Fruit fly (Drosophila melanogaster): ENCODE measurements around the gene CG42709.
A peak's percentile ranks its signal among the peaks of the same experiment; 100 is the strongest.

CG42709 gene

DNA sequence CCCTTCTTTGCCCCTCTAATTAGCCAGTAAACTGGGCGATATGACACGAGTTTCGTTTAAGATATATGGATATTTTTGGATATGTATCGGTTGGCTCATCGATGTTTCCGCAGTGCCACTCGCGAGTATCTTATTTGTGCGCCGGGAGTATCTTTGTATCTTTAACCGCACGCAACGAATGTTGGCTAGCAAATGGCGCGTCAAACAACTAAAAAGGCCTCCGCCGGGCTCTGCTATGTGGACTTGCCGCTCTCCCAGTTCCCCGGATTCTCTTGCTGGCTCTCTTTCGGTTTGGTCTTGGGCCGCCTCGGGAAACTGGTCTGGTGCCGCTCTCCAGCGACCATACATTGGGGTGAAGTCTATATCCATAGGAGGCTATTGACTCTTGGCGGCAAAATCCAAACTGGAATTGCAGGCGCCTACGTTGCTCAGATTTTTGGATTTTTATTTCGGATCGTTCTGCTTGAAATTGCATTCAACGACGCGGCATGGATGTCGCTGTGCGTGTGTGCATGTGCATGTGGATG, 42.4 kb downstream of the CG42709 start (continued):
- TF ChIP-seq Ada2b (GFP tag; IDR thresholded peaks at IDR 0.05) (no peak), Bteb2 (GFP tag; optimal IDR thresholded peaks at IDR 0.05) (no peak), CrebB (tag; optimal IDR thresholded peaks at IDR 0.05) (no peak), CG12659 (GFP tag; optimal IDR thresholded peaks at IDR 0.05) (no peak), ttk (GFP tag; IDR thresholded peaks at IDR 0.05) (no peak), Atf3 (GFP tag; optimal IDR thresholded peaks at IDR 0.05) (no peak), ftz-f1 (GFP tag; optimal IDR thresholded peaks at IDR 0.05) (no peak), CG17328 (GFP tag; IDR thresholded peaks at IDR 0.05) (no peak), maf-S (GFP tag; optimal IDR thresholded peaks at IDR 0.05) (no peak), CHES-1-like (GFP tag; optimal IDR thresholded peaks at IDR 0.05) (no peak), Blimp-1 (GFP tag; optimal IDR thresholded peaks at IDR 0.05) (no peak), slp2 (GFP tag; optimal IDR thresholded peaks at IDR 0.05) (no peak), Dip3 (GFP tag; optimal IDR thresholded peaks at IDR 0.05) (no peak), Antp (GFP tag; optimal IDR thresholded peaks at IDR 0.05) (no peak), Dbx (GFP tag; IDR thresholded peaks at IDR 0.05) (no peak), Atf6 (GFP tag; IDR thresholded peaks at IDR 0.05) (peak; percentile 16; the same call in 1 of the 2 replicates), CG1832 (GFP tag; optimal IDR thresholded peaks at IDR 0.05) (no peak), Myb (GFP tag; optimal IDR thresholded peaks at IDR 0.05) (no peak), CG6654 (GFP tag; optimal IDR thresholded peaks at IDR 0.05) (no peak), yki (optimal IDR thresholded peaks at IDR 0.05) (peak; percentile 59), CG6689 (GFP tag; IDR thresholded peaks at IDR 0.05) (no peak), Bgb (GFP tag; IDR thresholded peaks at IDR 0.05; ENCODE audit: partially characterized antibody) (peak; percentile 42; the same call in 1 of the 2 replicates), CG9876 (GFP tag; optimal IDR thresholded peaks at IDR 0.05) (no peak), sim (GFP tag; IDR thresholded peaks at IDR 0.05) (no peak; the same call in 1 of the 2 replicates), corto (GFP tag; optimal IDR thresholded peaks at IDR 0.05) (peak; percentile 48), Doc3 (GFP tag; IDR thresholded peaks at IDR 0.05; ENCODE audit: partially characterized antibody) (no peak), CG18764 (GFP tag; optimal IDR thresholded peaks at IDR 0.05) (no peak), Ssrp (tag; optimal IDR thresholded peaks at IDR 0.05) (no peak), rib (GFP tag; IDR thresholded peaks at IDR 0.05) (0 out of 2 replicates have a peak, but pooled peaks have one; percentile 20), aop (GFP tag; IDR thresholded peaks at IDR 0.05) (no peak), gsb (GFP tag; IDR thresholded peaks at IDR 0.05) (0 out of 2 replicates have a peak, but pooled peaks have one; percentile 26), cad (GFP tag; optimal IDR thresholded peaks at IDR 0.05) (no peak), Ets65A (GFP tag) (no peak), dimm (GFP tag; IDR thresholded peaks at IDR 0.05) (no peak), CG2875 (GFP tag; optimal IDR thresholded peaks at IDR 0.05) (peak; percentile 15), Oaz (GFP tag; IDR thresholded peaks at IDR 0.05) (no peak), BtbVII (GFP tag; optimal IDR thresholded peaks at IDR 0.05) (peak; percentile 8), fu2 (GFP tag; optimal IDR thresholded peaks at IDR 0.05) (no peak), CG17385 (GFP tag; optimal IDR thresholded peaks at IDR 0.05) (peak; percentile 12), ci (GFP tag; IDR thresholded peaks at IDR 0.05) (peak; percentile 78; the same call in 2 of the 3 replicates), crp (GFP tag; optimal IDR thresholded peaks at IDR 0.05) (no peak), dan (GFP tag; IDR thresholded peaks at IDR 0.05) (no peak), exex (tag; optimal IDR thresholded peaks at IDR 0.05) (no peak), Nf-YA (GFP tag; IDR thresholded peaks at IDR 0.05) (0 out of 2 replicates have a peak, but pooled peaks have one; percentile 28), schlank (tag; optimal IDR thresholded peaks at IDR 0.05) (no peak), CG10462 (GFP tag; optimal IDR thresholded peaks at IDR 0.05) (no peak), HHEX (GFP tag; optimal IDR thresholded peaks at IDR 0.05) (no peak), wek (GFP tag; optimal IDR thresholded peaks at IDR 0.05) (no peak), Camta (GFP tag; optimal IDR thresholded peaks at IDR 0.05) (no peak), Awh (GFP tag; IDR thresholded peaks at IDR 0.05) (peak; percentile 35; the same call in 1 of the 2 replicates), CG3065 (GFP tag; optimal IDR thresholded peaks at IDR 0.05) (no peak), CG4360 (GFP tag; IDR thresholded peaks at IDR 0.05) (no peak)
